Worm (Caenorhabditis elegans) whole organism, young adult: ENCODE measurements around the gene C05D9.4.

Experiments used
- B0019.2 ChIP-seq: fragments of 200-800 bp; sonication (Bioruptor generic); conservative IDR thresholded peaks from 2 replicates; pipeline ENCODE4 v1.3.6; 2022; ENCODE audit warnings: missing genetic modification reagents, missing genetic modification characterization, missing compliant biosample characterization
- D2030.7 ChIP-seq: fragments of 200-800 bp; sonication (Bioruptor generic); IDR thresholded peaks from 2 replicates; pipeline ENCODE4 v1.3.6; 2022; ENCODE audit warnings: missing genetic modification reagents, missing genetic modification characterization, missing compliant biosample characterization
- F10E7.11 ChIP-seq: sonication (generic microtip); optimal IDR thresholded peaks from 2 replicates; lab custom pipeline; 2017; ENCODE audit warnings: mild to moderate bottlenecking, missing genetic modification characterization, moderate library complexity, missing compliant biosample characterization
- F33H1.4 ChIP-seq: fragments of 200-800 bp; sonication (Bioruptor generic); IDR thresholded peaks from 2 replicates; pipeline ENCODE4 v1.3.6; 2022; ENCODE audit warnings: missing genetic modification reagents, missing genetic modification characterization, missing compliant biosample characterization
- F52B5.7 ChIP-seq: sonication (generic microtip); optimal IDR thresholded peaks from 2 replicates; lab custom pipeline; 2016; ENCODE audit warnings: mild to moderate bottlenecking, missing genetic modification characterization, missing compliant biosample characterization
- F57A8.1 ChIP-seq: fragments of 200-800 bp; sonication (Bioruptor generic); optimal IDR thresholded peaks from 2 replicates; lab custom pipeline; 2018; ENCODE audit warnings: mild to moderate bottlenecking, missing genetic modification characterization, moderate library complexity, missing compliant biosample characterization
- K11D2.4 ChIP-seq: fragments of 200-800 bp; sonication (Bioruptor generic); IDR thresholded peaks from 2 replicates; pipeline ENCODE4 v1.3.6; 2022; ENCODE audit warnings: missing genetic modification reagents, missing genetic modification characterization, missing compliant biosample characterization
- T07F8.4 ChIP-seq: sonication (generic microtip); optimal IDR thresholded peaks from 2 replicates; lab custom pipeline; 2016; ENCODE audit warnings: mild to moderate bottlenecking, missing genetic modification characterization, moderate library complexity, missing compliant biosample characterization
- Y53F4B.3 ChIP-seq: fragments of 200-800 bp; sonication (Bioruptor generic); IDR thresholded peaks from 2 replicates; pipeline ENCODE4 v1.3.6; 2022; ENCODE audit warnings: missing genetic modification reagents, missing genetic modification characterization, missing compliant biosample characterization
- akir-1 ChIP-seq: fragments of 200-800 bp; sonication (Bioruptor generic); optimal IDR thresholded peaks from 2 replicates; lab custom pipeline; 2018; ENCODE audit warnings: mild to moderate bottlenecking, missing genetic modification characterization, moderate library complexity, missing compliant biosample characterization
- aptf-3 ChIP-seq: fragments of 200-800 bp; sonication (Bioruptor generic); IDR thresholded peaks from 2 replicates; pipeline ENCODE4 v1.3.6; 2022; ENCODE audit warnings: missing genetic modification characterization, missing compliant biosample characterization
- athp-1 ChIP-seq: sonication (generic microtip); optimal IDR thresholded peaks from 2 replicates; lab custom pipeline; 2017; ENCODE audit warnings: mild to moderate bottlenecking, missing genetic modification characterization, missing compliant biosample characterization
- attf-6 ChIP-seq: fragments of 200-800 bp; sonication (Bioruptor generic); IDR thresholded peaks from 2 replicates; pipeline ENCODE4 v1.3.6; 2022; ENCODE audit warnings: missing genetic modification reagents, missing genetic modification characterization, missing compliant biosample characterization
- bed-2 ChIP-seq: fragments of 200-800 bp; sonication (Bioruptor generic); IDR thresholded peaks from 2 replicates; pipeline ENCODE4 v1.3.6; 2022; ENCODE audit warnings: missing genetic modification reagents, missing genetic modification characterization, missing compliant biosample characterization
- ceh-58 ChIP-seq: fragments of 200-800 bp; sonication (Bioruptor generic); IDR thresholded peaks from 2 replicates; pipeline ENCODE4 v1.3.6; 2022; ENCODE audit warnings: missing genetic modification characterization, missing compliant biosample characterization
- ceh-79 ChIP-seq: sonication (generic microtip); optimal IDR thresholded peaks from 2 replicates; lab custom pipeline; 2017; ENCODE audit warnings: mild to moderate bottlenecking, missing genetic modification characterization, missing compliant biosample characterization
- ets-4 ChIP-seq: fragments of 200-800 bp; sonication (Bioruptor generic); optimal IDR thresholded peaks from 2 replicates; lab custom pipeline; 2018; ENCODE audit warnings: mild to moderate bottlenecking, missing genetic modification characterization, missing compliant biosample characterization
- fkh-3 ChIP-seq: sonication (generic microtip); optimal IDR thresholded peaks from 2 replicates; lab custom pipeline; 2016; ENCODE audit warnings: mild to moderate bottlenecking, missing genetic modification characterization, missing compliant biosample characterization
- hmg-1.2 ChIP-seq: fragments of 200-800 bp; sonication (Bioruptor generic); IDR thresholded peaks from 2 replicates; pipeline ENCODE4 v1.3.6; 2022; ENCODE audit warnings: missing genetic modification reagents, missing genetic modification characterization, missing compliant biosample characterization
- hrde-1 ChIP-seq: sonication (generic microtip); optimal IDR thresholded peaks from 2 replicates; lab custom pipeline; 2016; ENCODE audit warnings: missing genetic modification characterization, mild to moderate bottlenecking, missing compliant biosample characterization, moderate library complexity, missing genotype, missing genetic modification reagents, borderline replicate concordance
- lag-1 ChIP-seq: fragments of 200-800 bp; sonication (Bioruptor generic); IDR thresholded peaks from 2 replicates; pipeline ENCODE4 v1.3.6; 2022; ENCODE audit warnings: missing genetic modification reagents, missing genetic modification characterization, missing compliant biosample characterization
- let-526 ChIP-seq: fragments of 200-800 bp; sonication (Bioruptor generic); IDR thresholded peaks from 2 replicates; pipeline ENCODE4 v1.3.6; 2022; ENCODE audit warnings: missing genetic modification reagents, missing genetic modification characterization, missing compliant biosample characterization
- lin-26 ChIP-seq: fragments of 200-800 bp; sonication (Bioruptor generic); IDR thresholded peaks from 2 replicates; pipeline ENCODE4 v1.3.6; 2022; ENCODE audit warnings: missing genetic modification reagents, missing genetic modification characterization, missing compliant biosample characterization
- lin-40 ChIP-seq: sonication (generic microtip); optimal IDR thresholded peaks from 2 replicates; lab custom pipeline; 2016; ENCODE audit warnings: missing genetic modification characterization, mild to moderate bottlenecking, missing compliant biosample characterization, missing genotype, missing genetic modification reagents
- lin-54 ChIP-seq: fragments of 200-800 bp; sonication (Bioruptor generic); optimal IDR thresholded peaks from 2 replicates; lab custom pipeline; 2018; ENCODE audit warnings: mild to moderate bottlenecking, missing genetic modification characterization, missing compliant biosample characterization
- lsl-1 ChIP-seq: fragments of 200-800 bp; sonication (Bioruptor generic); optimal IDR thresholded peaks from 2 replicates; lab custom pipeline; 2018; ENCODE audit warnings: mild to moderate bottlenecking, missing genetic modification characterization, moderate library complexity, missing compliant biosample characterization
- madf-10 ChIP-seq: sonication (generic microtip); optimal IDR thresholded peaks from 2 replicates; lab custom pipeline; 2016; ENCODE audit warnings: mild to moderate bottlenecking, missing genetic modification characterization, missing compliant biosample characterization
- madf-3 ChIP-seq: fragments of 200-800 bp; sonication (Bioruptor generic); IDR thresholded peaks from 2 replicates; pipeline ENCODE4 v1.3.6; 2022; ENCODE audit warnings: missing genetic modification reagents, missing genetic modification characterization, missing compliant biosample characterization
- madf-6 ChIP-seq: fragments of 200-800 bp; sonication (Bioruptor generic); IDR thresholded peaks from 2 replicates; pipeline ENCODE4 v1.3.6; 2022; ENCODE audit warnings: missing genetic modification reagents, missing genetic modification characterization, missing compliant biosample characterization
- madf-8 ChIP-seq: fragments of 200-800 bp; sonication (Bioruptor generic); conservative IDR thresholded peaks from 2 replicates; pipeline ENCODE4 v1.3.6; 2022; ENCODE audit warnings: missing genetic modification reagents, missing genetic modification characterization, missing compliant biosample characterization
- mes-4 ChIP-seq: sonication (generic microtip); optimal IDR thresholded peaks from 2 replicates; lab custom pipeline; 2016; ENCODE audit warnings: missing genotype, missing genetic modification characterization, missing compliant biosample characterization
- nhr-179 ChIP-seq: sonication (generic microtip); optimal IDR thresholded peaks from 2 replicates; lab custom pipeline; 2016; ENCODE audit warnings: mild to moderate bottlenecking, missing genetic modification characterization, missing compliant biosample characterization
- nhr-27 ChIP-seq: fragments of 200-800 bp; sonication (Bioruptor generic); optimal IDR thresholded peaks from 2 replicates; lab custom pipeline; 2018; ENCODE audit warnings: mild to moderate bottlenecking, missing genetic modification characterization, moderate library complexity, missing compliant biosample characterization
- nhr-80 ChIP-seq: sonication (generic microtip); optimal IDR thresholded peaks from 2 replicates; lab custom pipeline; 2016; ENCODE audit warnings: missing genetic modification characterization, missing compliant biosample characterization
- pha-4 ChIP-seq: fragments of 150-350 bp; sonication (generic microtip); optimal IDR thresholded peaks from 2 replicates; lab custom pipeline; 2014; ENCODE audit warnings: missing biosample characterization, missing genetic modification reagents, missing genetic modification characterization
- repo-1 ChIP-seq: sonication (generic microtip); optimal IDR thresholded peaks from 2 replicates; lab custom pipeline; 2017; ENCODE audit warnings: mild to moderate bottlenecking, missing genetic modification characterization, missing compliant biosample characterization
- rpc-1 ChIP-seq, 2 experiments: fragments of 150-350 bp in 1 of 2; sonication (generic microtip) in 1 of 2; optimal IDR thresholded peaks; 2 replicates each; lab custom pipeline; 2014 to 2018; ENCODE audit warnings: missing biosample characterization in 1 of 2, missing genetic modification characterization in 1 of 2, missing genetic modification reagents in 1 of 2, missing genotype in 1 of 2
- sea-2 ChIP-seq: fragments of 200-800 bp; sonication (Bioruptor generic); IDR thresholded peaks from 2 replicates; pipeline ENCODE4 v1.3.6; 2022; ENCODE audit warnings: missing genetic modification characterization, missing compliant biosample characterization
- snpc-1.1 ChIP-seq: sonication (generic microtip); optimal IDR thresholded peaks from 2 replicates; lab custom pipeline; 2017; ENCODE audit warnings: missing genetic modification characterization, mild to moderate bottlenecking, missing compliant biosample characterization, antibody characterized with exemption, moderate library complexity, missing genotype, missing genetic modification reagents; ENCODE audit not compliant: insufficient read depth
- snpc-3.4 ChIP-seq: sonication (generic microtip); optimal IDR thresholded peaks from 2 replicates; lab custom pipeline; 2017; ENCODE audit warnings: missing genetic modification characterization, mild to moderate bottlenecking, missing compliant biosample characterization, antibody characterized with exemption, moderate library complexity, missing genotype, missing genetic modification reagents
- snpc-4 ChIP-seq, 5 experiments: fragments of 150-350 bp in 1 of 5; sonication (generic microtip) in 4 of 5; optimal IDR thresholded peaks; 2 replicates each; lab custom pipeline; 2014 to 2018; ENCODE audit warnings: missing genetic modification characterization in 5 of 5, missing biosample characterization in 3 of 5, antibody characterized with exemption in 2 of 5, mild to moderate bottlenecking in 2 of 5, missing compliant biosample characterization in 2 of 5, missing genotype in 2 of 5, moderate library complexity in 2 of 5, missing genetic modification reagents in 1 of 5
- sptf-2 ChIP-seq: fragments of 200-800 bp; sonication (Bioruptor generic); optimal IDR thresholded peaks from 2 replicates; lab custom pipeline; 2018; ENCODE audit warnings: mild to moderate bottlenecking, missing genetic modification characterization, missing compliant biosample characterization
- tbx-9 ChIP-seq: sonication (generic microtip); optimal IDR thresholded peaks from 2 replicates; lab custom pipeline; 2016; ENCODE audit warnings: borderline replicate concordance, missing genetic modification characterization, inconsistent platforms, missing compliant biosample characterization
- unc-62 ChIP-seq: fragments of 150-350 bp; optimal IDR thresholded peaks from 2 replicates; lab custom pipeline; 2014; ENCODE audit warnings: missing biosample characterization, missing genetic modification reagents, missing genetic modification characterization
- ztf-22 ChIP-seq: fragments of 200-800 bp; sonication (Bioruptor generic); optimal IDR thresholded peaks from 2 replicates; lab custom pipeline; 2018; ENCODE audit warnings: mild to moderate bottlenecking, missing genetic modification characterization, moderate library complexity, missing compliant biosample characterization
- ztf-25 ChIP-seq: fragments of 200-800 bp; sonication (Bioruptor generic); IDR thresholded peaks from 2 replicates; pipeline ENCODE4 v1.3.6; 2022; ENCODE audit warnings: missing genetic modification reagents, missing genetic modification characterization, missing compliant biosample characterization
- ztf-26 ChIP-seq: sonication (generic microtip); optimal IDR thresholded peaks from 2 replicates; lab custom pipeline; 2017; ENCODE audit warnings: missing genetic modification characterization, missing compliant biosample characterization
- ztf-6 ChIP-seq: fragments of 200-800 bp; sonication (Bioruptor generic); IDR thresholded peaks from 2 replicates; pipeline ENCODE4 v1.3.6; 2022; ENCODE audit warnings: missing genetic modification reagents, missing genetic modification characterization, missing compliant biosample characterization

C05D9.4 gene

ce11 chrX:1089676-1090075 is 18.2 kb upstream of the C05D9.4 start (continued):
- no peak for TF ChIP-seq F57A8.1 (GFP tag; lab: Kevin White, UChicago)
- TF ChIP-seq mes-4 (tag; lab: Kevin White, UChicago): no peak
- no peak for TF ChIP-seq nhr-179
- TF ChIP-seq repo-1 (tag; lab: Kevin White, UChicago): no peak
- no peak for TF ChIP-seq snpc-4 (GFP tag; optimal IDR thresholded peaks at IDR 0.05; lab: Kevin White, UChicago)
- TF ChIP-seq snpc-4 (tag; optimal IDR thresholded peaks at IDR 0.05; lab: Kevin White, UChicago): peak in 1 of 4 experiments; percentile 43
- TF ChIP-seq nhr-80 (tag; lab: Kevin White, UChicago): no peak
- TF ChIP-seq madf-6 (GFP tag; lab: Robert Waterston, UW): peak; percentile 14; the same call in 1 of the 2 replicates
- TF ChIP-seq madf-10 (tag; lab: Kevin White, UChicago): no peak
- no peak for TF ChIP-seq attf-6
- TF ChIP-seq B0019.2 (GFP tag; lab: Robert Waterston, UW): no peak
- TF ChIP-seq sea-2 (GFP tag; lab: Robert Waterston, UW): no peak
- TF ChIP-seq lin-40: no peak
- TF ChIP-seq D2030.7 (GFP tag; lab: Robert Waterston, UW): peak; percentile 65
- no peak for TF ChIP-seq athp-1
- TF ChIP-seq ztf-25 (GFP tag; lab: Robert Waterston, UW): 0 out of 2 replicates have a peak, but pooled peaks have one; percentile 53
- no peak for TF ChIP-seq let-526 (GFP tag; lab: Robert Waterston, UW)
- no peak for TF ChIP-seq lsl-1 (GFP tag; lab: Kevin White, UChicago)
- no peak for TF ChIP-seq F10E7.11 (tag; lab: Kevin White, UChicago)
- no peak for TF ChIP-seq snpc-1.1 (tag; lab: Kevin White, UChicago)
- no peak for TF ChIP-seq ztf-22 (GFP tag; lab: Kevin White, UChicago)
- TF ChIP-seq T07F8.4 (tag; lab: Kevin White, UChicago): no peak
- no peak for TF ChIP-seq snpc-3.4
- TF ChIP-seq lin-26: peak; percentile 67
- no peak for TF ChIP-seq F52B5.7 (tag; lab: Kevin White, UChicago)
- no peak for TF ChIP-seq ceh-58
- no peak for TF ChIP-seq ztf-6 (GFP tag; lab: Robert Waterston, UW)
- TF ChIP-seq hmg-1.2: peak; percentile 40; the same call in 1 of the 2 replicates
- TF ChIP-seq rpc-1 (optimal IDR thresholded peaks at IDR 0.05; lab: Kevin White, UChicago): peak; percentile 48
- peak; percentile 77 for TF ChIP-seq rpc-1 (tag; optimal IDR thresholded peaks at IDR 0.05; lab: Kevin White, UChicago)
- TF ChIP-seq Y53F4B.3 (GFP tag; lab: Robert Waterston, UW): no peak
- no peak for TF ChIP-seq lin-54 (GFP tag; lab: Kevin White, UChicago)
- TF ChIP-seq ztf-26 (tag; lab: Kevin White, UChicago): no peak
- TF ChIP-seq sptf-2 (GFP tag; lab: Kevin White, UChicago): no peak
- TF ChIP-seq madf-3 (GFP tag; lab: Robert Waterston, UW): no peak
- TF ChIP-seq bed-2 (GFP tag; lab: Robert Waterston, UW): no peak
- TF ChIP-seq tbx-9 (tag; lab: Kevin White, UChicago): no peak
- no peak for TF ChIP-seq lag-1 (GFP tag; lab: Robert Waterston, UW)
- no peak for TF ChIP-seq unc-62 (GFP tag; lab: Kevin White, UChicago)
- TF ChIP-seq F33H1.4 (GFP tag; lab: Robert Waterston, UW): no peak
- TF ChIP-seq akir-1 (GFP tag; lab: Kevin White, UChicago): no peak
- TF ChIP-seq ets-4 (GFP tag; lab: Kevin White, UChicago): no peak
- TF ChIP-seq ceh-79 (tag; lab: Kevin White, UChicago): no peak
- TF ChIP-seq hrde-1 (tag; lab: Kevin White, UChicago): no peak
- TF ChIP-seq aptf-3 (GFP tag; lab: Robert Waterston, UW): no peak
- no peak for TF ChIP-seq madf-8 (GFP tag; lab: Robert Waterston, UW)
- TF ChIP-seq pha-4: no peak
- no peak for TF ChIP-seq K11D2.4 (GFP tag; lab: Robert Waterston, UW)
- no peak for TF ChIP-seq fkh-3 (tag; lab: Kevin White, UChicago)
- no peak for TF ChIP-seq nhr-27 (tag; lab: Kevin White, UChicago)
